Fruit fly (Drosophila melanogaster): ENCODE measurements around the gene asun.

The asun gene

dm6 chr3R:16275329-16275728 lies 11.3 kb downstream of the asun start:
- no peak for TF ChIP-seq CG8478 (optimal IDR thresholded peaks at IDR 0.05)
- TF ChIP-seq CTCF (optimal IDR thresholded peaks at IDR 0.05): no peak

DNA sequence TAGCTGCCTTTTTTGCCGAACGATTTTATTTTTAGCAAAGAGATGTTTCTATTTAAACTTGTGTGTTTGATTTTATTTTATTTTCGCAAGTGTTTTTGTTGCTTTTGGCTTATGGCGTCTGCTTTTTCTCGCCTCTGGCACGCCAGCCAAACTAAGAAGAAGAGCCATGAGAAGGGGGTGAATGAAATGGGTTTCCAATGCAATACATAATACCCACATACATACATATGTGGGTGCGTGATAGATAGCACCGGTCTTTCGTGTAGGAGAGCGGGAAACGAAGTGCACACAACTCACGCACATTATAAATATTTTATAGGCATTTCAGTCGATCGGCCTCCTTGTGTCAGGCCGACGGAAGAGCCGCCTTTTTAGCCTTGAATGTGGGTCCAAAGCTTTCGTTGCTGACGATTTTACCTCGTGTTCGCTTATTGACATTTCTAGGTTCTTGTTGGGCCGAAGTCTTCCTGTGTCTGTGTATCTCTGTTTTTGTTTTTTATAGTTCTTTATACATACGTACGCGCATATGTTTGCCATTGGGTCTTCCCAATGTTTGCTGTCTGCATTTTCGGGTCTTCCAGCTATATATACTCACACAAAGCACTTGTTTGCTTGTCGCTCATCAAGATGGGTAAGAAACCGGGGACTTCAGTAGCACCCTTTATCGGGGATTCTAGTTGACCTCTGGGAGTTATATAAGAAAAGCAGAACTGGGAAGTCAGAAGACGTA lies 12.0 kb downstream of the asun start:
- no peak for TF ChIP-seq CG8478 (optimal IDR thresholded peaks at IDR 0.05)
- no peak for TF ChIP-seq CTCF (optimal IDR thresholded peaks at IDR 0.05)

dm6 chr3R:16276992-16277391 lies 12.9 kb downstream of the asun start:
- TF ChIP-seq CTCF (optimal IDR thresholded peaks at IDR 0.05) (no peak), CG8478 (optimal IDR thresholded peaks at IDR 0.05) (no peak)

- TF ChIP-seq CG8478 (optimal IDR thresholded peaks at IDR 0.05) (no peak), CTCF (optimal IDR thresholded peaks at IDR 0.05) (no peak)
These were observed 13.5 kb downstream of the asun start for dm6 chr3R:16277543-16277942.

DNA sequence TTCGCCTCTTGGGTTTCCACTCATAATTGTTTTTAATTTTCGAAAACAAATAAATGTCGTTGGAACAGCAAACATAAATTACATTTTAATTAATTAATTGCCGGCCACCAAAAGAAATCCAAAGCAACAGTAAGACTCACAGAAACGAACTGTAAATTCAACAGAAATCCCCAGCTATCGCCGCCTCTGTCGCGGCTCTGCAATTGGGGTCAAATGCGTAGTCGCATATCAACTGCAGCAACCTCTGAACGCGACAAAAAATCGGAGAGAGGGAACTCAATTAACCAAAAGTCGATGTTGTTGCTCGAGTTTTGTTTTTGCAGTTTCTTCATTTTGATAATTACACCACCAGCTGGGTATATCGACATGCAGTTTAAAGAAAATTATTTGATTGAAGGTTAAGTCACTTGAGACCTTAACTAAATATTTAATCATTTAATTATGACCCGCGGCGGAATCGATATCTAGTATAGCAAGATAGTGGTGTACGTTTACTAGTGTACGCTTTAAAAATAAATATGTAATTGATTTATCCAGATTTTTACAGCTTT lies 15.4 kb downstream of the asun start:
- no peak for TF ChIP-seq CTCF (optimal IDR thresholded peaks at IDR 0.05)
- no peak for TF ChIP-seq CG8478 (optimal IDR thresholded peaks at IDR 0.05)

dm6 chr3R:16280003-16280998 lies 16.2 kb downstream of the asun start:
- TF ChIP-seq CTCF (optimal IDR thresholded peaks at IDR 0.05) (no peak), CG8478 (optimal IDR thresholded peaks at IDR 0.05) (no peak)

DNA sequence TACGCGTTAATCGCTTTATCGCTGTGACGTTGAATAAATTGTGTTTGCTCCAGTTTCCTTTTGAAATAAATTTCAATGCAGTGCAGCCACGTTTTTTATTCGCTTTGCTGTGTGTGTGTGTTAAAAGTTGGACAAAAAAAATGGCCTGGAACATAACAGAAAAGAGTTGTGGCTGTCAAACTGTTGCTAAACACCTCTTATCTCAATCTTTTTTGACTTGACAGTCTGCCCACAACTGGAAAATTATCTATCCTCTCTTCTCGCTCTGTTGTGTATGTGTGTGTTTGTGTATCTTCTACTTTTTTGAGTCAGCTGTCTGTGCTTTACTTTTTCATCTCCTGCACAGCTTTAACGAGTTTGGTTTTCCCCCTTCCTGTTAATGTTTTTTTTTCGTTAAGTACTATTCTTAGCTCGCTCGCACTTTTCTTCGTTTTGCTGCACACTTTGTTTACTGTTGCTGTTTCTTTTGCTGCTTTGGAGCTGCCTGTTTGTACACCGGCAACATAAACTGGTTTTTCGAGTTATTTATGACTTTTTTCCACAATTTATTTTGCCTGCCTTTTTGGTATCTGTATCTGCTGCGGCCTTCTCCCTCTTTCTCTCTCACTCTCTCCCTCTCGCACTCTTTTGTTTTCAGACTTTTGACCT lies 17.1 kb downstream of the asun start:
- no peak for TF ChIP-seq CTCF (optimal IDR thresholded peaks at IDR 0.05)
- TF ChIP-seq CG8478 (optimal IDR thresholded peaks at IDR 0.05): no peak

DNA sequence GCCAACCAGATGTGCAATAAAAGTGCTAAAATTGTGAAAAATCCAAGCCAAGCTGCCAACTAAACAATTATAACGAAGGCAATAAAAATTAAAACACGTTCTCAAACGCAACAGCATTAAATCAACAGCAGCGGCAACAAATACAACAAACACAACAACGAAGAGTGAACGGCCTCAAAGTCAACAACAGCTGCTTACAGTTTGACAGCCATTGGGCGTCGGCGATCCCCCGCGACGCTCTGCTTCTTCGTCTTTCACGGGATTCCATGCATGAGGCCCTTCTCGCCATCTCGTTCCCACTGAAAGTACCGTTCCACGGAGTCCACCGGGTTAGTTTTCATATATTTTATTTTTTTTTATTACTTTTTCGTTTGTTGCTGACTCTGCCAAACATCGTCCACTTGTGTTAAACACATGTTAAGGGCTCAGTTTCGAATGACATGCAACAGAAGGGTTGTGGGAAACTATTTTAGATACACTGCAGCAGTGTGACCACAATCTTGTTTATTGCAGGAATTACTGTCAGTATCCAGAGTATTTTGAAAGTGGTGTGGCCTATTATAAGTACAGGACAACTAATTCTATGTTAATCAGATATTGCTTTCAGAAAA lies 18.1 kb downstream of the asun start:
- TF ChIP-seq CTCF (optimal IDR thresholded peaks at IDR 0.05) (peak in 1 of 2 experiments; percentile 8), CG8478 (optimal IDR thresholded peaks at IDR 0.05) (no peak)

DNA sequence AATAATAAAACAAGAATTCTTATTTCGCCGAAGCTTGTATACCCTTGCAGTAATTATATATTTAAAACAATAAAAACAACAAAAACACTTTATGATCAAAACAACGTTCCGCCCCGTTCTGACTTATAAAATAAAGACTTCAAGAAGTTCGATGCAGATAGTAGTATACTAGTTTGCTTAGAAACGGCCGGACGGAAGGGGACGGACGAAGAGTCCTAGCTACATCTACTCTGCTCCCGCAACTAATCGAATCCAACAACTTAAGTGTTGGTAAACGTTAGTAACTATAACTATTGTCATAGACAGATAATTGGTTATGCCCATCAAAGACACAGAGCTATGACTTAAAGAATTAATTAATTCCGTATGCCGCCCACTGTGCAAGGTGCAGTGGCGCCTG lies 20.4 kb downstream of the asun start:
- TF ChIP-seq CG8478 (optimal IDR thresholded peaks at IDR 0.05) (no peak), CTCF (optimal IDR thresholded peaks at IDR 0.05) (no peak)

dm6 chr3R:16284901-16285300 lies 20.8 kb downstream of the asun start:
- TF ChIP-seq CG8478 (optimal IDR thresholded peaks at IDR 0.05) (no peak), CTCF (optimal IDR thresholded peaks at IDR 0.05) (no peak)

- TF ChIP-seq CTCF (optimal IDR thresholded peaks at IDR 0.05) (no peak), CG8478 (optimal IDR thresholded peaks at IDR 0.05) (no peak)
These were observed 21.6 kb downstream of the asun start for dm6 chr3R:16285612-16286188.

DNA sequence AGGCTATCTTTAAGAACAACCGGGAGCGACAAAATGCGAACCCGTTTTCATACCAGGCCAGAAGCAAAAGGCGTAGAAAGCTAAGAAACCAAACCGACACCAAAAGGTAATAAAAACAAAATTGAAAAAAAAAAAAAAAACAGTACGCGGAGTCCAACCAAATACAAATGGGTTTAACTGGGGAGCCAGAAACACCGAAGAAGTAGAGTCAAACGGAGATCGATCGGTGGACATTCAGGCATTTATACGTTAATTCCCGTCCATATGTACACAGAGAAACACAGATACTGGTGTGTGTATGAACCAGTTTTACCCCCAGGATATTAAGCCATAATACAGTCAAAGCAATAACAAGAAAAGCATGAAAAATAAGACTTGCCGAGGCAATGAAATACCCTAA lies 23.1 kb downstream of the asun start:
- TF ChIP-seq CTCF (optimal IDR thresholded peaks at IDR 0.05) (no peak), CG8478 (optimal IDR thresholded peaks at IDR 0.05) (no peak)

DNA sequence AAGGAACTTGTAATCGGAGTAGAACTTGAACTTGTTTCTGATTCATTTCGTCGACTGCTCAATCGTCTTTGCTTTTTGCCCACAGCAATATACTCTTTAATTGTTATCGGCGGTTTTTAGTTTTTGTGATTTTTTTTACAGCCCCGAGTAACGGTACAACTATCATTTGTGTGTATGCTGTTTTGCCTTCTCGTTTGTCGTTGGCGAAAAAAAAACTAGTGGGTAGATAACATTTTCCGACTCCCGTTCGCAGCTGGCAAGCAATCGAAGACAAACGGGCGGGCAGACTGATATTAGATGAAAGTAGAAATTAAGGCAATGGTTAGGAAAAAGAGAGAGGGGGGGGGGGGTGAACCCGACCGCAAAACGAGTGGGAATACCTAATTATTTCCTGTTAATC lies 23.8 kb downstream of the asun start:
- TF ChIP-seq CG8478 (optimal IDR thresholded peaks at IDR 0.05) (no peak), CTCF (optimal IDR thresholded peaks at IDR 0.05) (no peak)

DNA sequence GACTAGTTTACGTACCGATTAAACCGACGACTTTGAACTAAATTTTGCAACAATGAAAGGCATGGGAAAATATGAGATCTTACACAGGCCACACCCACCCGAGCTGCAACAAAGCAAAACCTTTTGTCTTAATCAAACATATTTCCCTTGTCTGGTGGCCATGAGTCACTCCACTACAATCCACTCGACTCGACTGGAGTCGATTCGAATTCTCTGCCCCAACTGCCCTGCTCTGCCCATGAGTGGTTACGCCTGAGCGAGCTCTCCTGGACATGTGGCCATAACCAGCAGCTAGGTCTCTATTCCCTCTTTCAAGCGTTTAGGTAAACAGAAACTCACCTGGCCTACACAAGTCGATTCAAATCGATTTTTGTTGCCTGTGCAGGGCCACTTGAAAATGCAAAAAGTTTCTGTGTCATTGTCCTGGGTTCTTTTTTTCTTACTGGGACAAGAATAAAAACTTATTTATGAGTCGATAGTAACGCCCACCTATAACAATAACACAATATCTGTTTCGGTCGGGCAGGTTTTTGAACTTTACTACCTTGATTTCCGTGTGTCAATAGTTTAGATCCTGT lies 24.7 kb downstream of the asun start:
- TF ChIP-seq CG8478 (optimal IDR thresholded peaks at IDR 0.05) (no peak), CTCF (optimal IDR thresholded peaks at IDR 0.05) (no peak)
